Worm (Caenorhabditis elegans): ENCODE measurements around the gene R01E6.5.

DNA sequence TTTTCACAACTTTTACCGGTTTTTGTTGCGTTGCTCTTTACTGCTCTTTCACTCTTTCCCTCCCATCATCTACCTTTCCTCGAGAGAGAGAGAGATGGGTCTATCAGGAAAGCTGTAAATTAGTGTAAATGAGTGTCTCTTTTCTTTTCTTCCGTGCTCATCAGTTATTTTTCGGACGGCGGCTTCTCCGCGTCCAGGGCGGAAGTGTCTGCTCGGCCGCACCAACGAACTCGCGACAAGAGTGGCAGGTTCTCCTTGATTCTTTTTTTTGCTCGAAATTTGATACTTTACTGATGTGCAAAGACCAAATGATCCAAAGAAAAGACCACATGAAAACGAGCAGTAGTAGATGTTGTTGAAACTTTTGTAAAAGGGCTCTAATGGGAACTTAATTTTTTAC lies 21.8 kb downstream of the R01E6.5 start:
- TF ChIP-seq him-1 (tag; optimal IDR thresholded peaks at IDR 0.05) (no peak), dao-5 (tag; optimal IDR thresholded peaks at IDR 0.05) (no peak), W03F9.2 (tag; optimal IDR thresholded peaks at IDR 0.05) (no peak)

Measured in whole organism, L4/young adult.